Fruit fly (Drosophila melanogaster) whole organism, prepupa: Measurements from ENCODE around the gene sim.

Experiments used
- Blimp-1 ChIP-seq: fragments of 200-800 bp; sonication (Bioruptor generic); optimal IDR thresholded peaks from 3 replicates; lab custom pipeline; 2017; ENCODE audit warnings: missing biosample characterization, missing genetic modification characterization, mild to moderate bottlenecking, moderate library complexity, missing genetic modification reagents
- CG10631 ChIP-seq: fragments of 200-800 bp; sonication (Bioruptor generic); optimal IDR thresholded peaks from 2 replicates; lab custom pipeline; 2016; ENCODE audit warnings: missing biosample characterization, missing genetic modification characterization
- CG11762 ChIP-seq: fragments of 200-800 bp; sonication (Bioruptor generic); optimal IDR thresholded peaks from 3 replicates; lab custom pipeline; 2016; ENCODE audit warnings: missing biosample characterization, missing genetic modification characterization; ENCODE audit not compliant: insufficient read depth
- CG1621 ChIP-seq: fragments of 200-800 bp; sonication (Bioruptor generic); optimal IDR thresholded peaks from 3 replicates; lab custom pipeline; 2018; ENCODE audit warnings: missing biosample characterization, mild to moderate bottlenecking, missing genetic modification characterization
- CG16779 ChIP-seq: fragments of 200-800 bp; sonication (Bioruptor generic); optimal IDR thresholded peaks from 3 replicates; lab custom pipeline; 2017; ENCODE audit warnings: missing biosample characterization, mild to moderate bottlenecking, missing genetic modification characterization
- CG3032 ChIP-seq: fragments of 200-800 bp; optimal IDR thresholded peaks from 2 replicates; lab custom pipeline; 2019; ENCODE audit warnings: missing biosample characterization, mild to moderate bottlenecking, missing genetic modification characterization, moderate library complexity
- CG32006 ChIP-seq: fragments of 200-800 bp; sonication (Bioruptor generic); optimal IDR thresholded peaks from 3 replicates; lab custom pipeline; 2017; ENCODE audit warnings: missing biosample characterization, mild to moderate bottlenecking, missing genetic modification characterization
- CG3919 ChIP-seq: fragments of 200-800 bp; sonication (Bioruptor generic); optimal IDR thresholded peaks from 3 replicates; lab custom pipeline; 2016; ENCODE audit warnings: missing biosample characterization, missing genetic modification characterization
- CG6163 ChIP-seq: fragments of 200-800 bp; sonication (Bioruptor generic); IDR thresholded peaks from 3 replicates; pipeline ENCODE4 v1.3.6; 2022; ENCODE audit warnings: missing biosample characterization, missing genetic modification characterization
- CG6276 ChIP-seq: fragments of 200-800 bp; sonication (Bioruptor generic); optimal IDR thresholded peaks from 2 replicates; lab custom pipeline; 2017; ENCODE audit warnings: missing biosample characterization, mild to moderate bottlenecking, missing genetic modification characterization
- CG6854 ChIP-seq: fragments of 200-800 bp; sonication (Bioruptor generic); optimal IDR thresholded peaks from 2 replicates; lab custom pipeline; 2017; ENCODE audit warnings: missing biosample characterization, mild to moderate bottlenecking, missing genetic modification characterization
- CG7368 ChIP-seq: fragments of 200-800 bp; sonication (Bioruptor generic); optimal IDR thresholded peaks from 3 replicates; lab custom pipeline; 2016; ENCODE audit warnings: missing biosample characterization, missing genetic modification characterization
- CG8119 ChIP-seq: fragments of 200-800 bp; sonication (Bioruptor generic); IDR thresholded peaks from 3 replicates; pipeline ENCODE4 v1.3.6; 2022; ENCODE audit warnings: missing biosample characterization, missing genetic modification characterization
- Eip75B ChIP-seq: fragments of 200-800 bp; sonication (Bioruptor generic); optimal IDR thresholded peaks from 3 replicates; lab custom pipeline; 2016; ENCODE audit warnings: missing biosample characterization, missing genetic modification characterization
- Eip78C ChIP-seq: fragments of 200-800 bp; sonication (Bioruptor generic); peaks from one replicate; lab custom pipeline; 2016; ENCODE audit warnings: missing biosample characterization, missing genetic modification characterization
- Eip93F ChIP-seq: fragments of 200-800 bp; sonication (Bioruptor generic); optimal IDR thresholded peaks from 2 replicates; lab custom pipeline; 2016; ENCODE audit warnings: missing biosample characterization, mild to moderate bottlenecking, missing genetic modification characterization
- Ets21C ChIP-seq: fragments of 200-800 bp; sonication (Bioruptor generic); optimal IDR thresholded peaks from 3 replicates; lab custom pipeline; 2016; ENCODE audit warnings: missing biosample characterization, missing genetic modification characterization
- Ets96B ChIP-seq: fragments of 200-800 bp; optimal IDR thresholded peaks from 2 replicates; lab custom pipeline; 2019; ENCODE audit warnings: missing biosample characterization, mild to moderate bottlenecking, missing genetic modification characterization, moderate library complexity
- Gug ChIP-seq: fragments of 200-800 bp; sonication (Bioruptor generic); IDR thresholded peaks from 2 replicates; pipeline ENCODE4 v1.3.6; 2022; ENCODE audit warnings: missing biosample characterization, missing genetic modification characterization
- Hr38 ChIP-seq: sonication (Bioruptor generic); optimal IDR thresholded peaks from 2 replicates; lab custom pipeline; 2016; ENCODE audit warnings: missing biosample characterization, missing genetic modification characterization
- Hr39 ChIP-seq: fragments of 200-800 bp; sonication (Bioruptor generic); optimal IDR thresholded peaks from 2 replicates; lab custom pipeline; 2016; ENCODE audit warnings: missing biosample characterization, missing genetic modification characterization
- Lpt ChIP-seq: fragments of 200-800 bp; sonication (Bioruptor generic); optimal IDR thresholded peaks from 3 replicates; lab custom pipeline; 2016; ENCODE audit warnings: missing biosample characterization, missing genetic modification characterization
- OdsH ChIP-seq: fragments of 200-800 bp; sonication (Bioruptor generic); optimal IDR thresholded peaks from 3 replicates; lab custom pipeline; 2016; ENCODE audit warnings: missing biosample characterization, missing genetic modification characterization
- Sox15 ChIP-seq: fragments of 200-800 bp; sonication (Bioruptor generic); optimal IDR thresholded peaks from 3 replicates; lab custom pipeline; 2016; ENCODE audit warnings: missing biosample characterization, missing genetic modification characterization
- dsx ChIP-seq: fragments of 200-800 bp; optimal IDR thresholded peaks from 3 replicates; lab custom pipeline; 2019; ENCODE audit warnings: missing biosample characterization, mild to moderate bottlenecking, missing genetic modification characterization, moderate library complexity; ENCODE audit not compliant: poor library complexity, severe bottlenecking
- eg ChIP-seq: fragments of 200-800 bp; sonication (Bioruptor generic); IDR thresholded peaks from 3 replicates; pipeline ENCODE4 v1.3.6; 2022; ENCODE audit warnings: missing biosample characterization, missing genetic modification characterization
- fd59A ChIP-seq: fragments of 200-800 bp; sonication (Bioruptor generic); optimal IDR thresholded peaks from 2 replicates; lab custom pipeline; 2017; ENCODE audit warnings: missing biosample characterization, mild to moderate bottlenecking, missing genetic modification characterization, missing genetic modification reagents
- fkh ChIP-seq: fragments of 200-800 bp; sonication (Bioruptor generic); optimal IDR thresholded peaks from 3 replicates; lab custom pipeline; 2017; ENCODE audit warnings: missing biosample characterization, mild to moderate bottlenecking, missing genetic modification characterization, moderate library complexity
- net ChIP-seq: fragments of 200-800 bp; sonication (Bioruptor generic); optimal IDR thresholded peaks from 3 replicates; lab custom pipeline; 2016; ENCODE audit warnings: missing biosample characterization, missing genetic modification characterization
- pdm3 ChIP-seq: fragments of 200-800 bp; sonication (Bioruptor generic); optimal IDR thresholded peaks from 3 replicates; lab custom pipeline; 2016; ENCODE audit warnings: missing biosample characterization, missing genetic modification characterization
- salr ChIP-seq, 2 experiments: fragments of 200-800 bp; sonication (Bioruptor generic); optimal IDR thresholded peaks; 3 replicates each; lab custom pipeline; 2016 to 2018; ENCODE audit warnings: missing biosample characterization in 2 of 2, missing genetic modification characterization in 2 of 2, mild to moderate bottlenecking in 1 of 2
- spab ChIP-seq: fragments of 200-800 bp; sonication (Bioruptor generic); optimal IDR thresholded peaks from 2 replicates; lab custom pipeline; 2017; ENCODE audit warnings: missing biosample characterization, mild to moderate bottlenecking, missing genetic modification characterization, missing genetic modification reagents
- svp ChIP-seq: fragments of 200-800 bp; sonication (Bioruptor generic); peaks from one replicate; lab custom pipeline; 2016; ENCODE audit warnings: missing biosample characterization, missing genetic modification characterization
- vri ChIP-seq: fragments of 200-800 bp; sonication (Bioruptor generic); optimal IDR thresholded peaks from 3 replicates; lab custom pipeline; 2016; ENCODE audit warnings: missing biosample characterization, mild to moderate bottlenecking, missing genetic modification characterization

sim gene

dm6 chr3R:13091666-13092065, 34.1 kb downstream of the sim start (continued):
- TF ChIP-seq dsx (GFP tag; lab: Kevin White, UChicago) = peak; percentile 24
- no peak for TF ChIP-seq Lpt (GFP tag; lab: Kevin White, UChicago)
- no peak for TF ChIP-seq Hr39 (GFP tag; lab: Kevin White, UChicago)
- 0 out of 3 replicates have a peak, but pooled peaks have one; percentile 29 for TF ChIP-seq CG8119
- no peak for TF ChIP-seq CG11762 (GFP tag; lab: Kevin White, UChicago)
- TF ChIP-seq OdsH (GFP tag; lab: Kevin White, UChicago) = peak; percentile 8
- TF ChIP-seq Ets96B (tag; lab: Kevin White, UChicago) = peak; percentile 45
- no peak for TF ChIP-seq Sox15 (GFP tag; lab: Kevin White, UChicago)
- peak; percentile 25 for TF ChIP-seq CG32006 (GFP tag; lab: Kevin White, UChicago)
- TF ChIP-seq salr (GFP tag; optimal IDR thresholded peaks at IDR 0.05; lab: Kevin White, UChicago) = no peak
- no peak for TF ChIP-seq Blimp-1 (GFP tag; lab: Kevin White, UChicago)
- TF ChIP-seq Eip93F (GFP tag; lab: Kevin White, UChicago) = no peak
- TF ChIP-seq pdm3 (GFP tag; lab: Kevin White, UChicago) = peak; percentile 30
- TF ChIP-seq CG7368 (GFP tag; lab: Kevin White, UChicago) = no peak
- TF ChIP-seq fkh = no peak
- peak; percentile 24 for TF ChIP-seq spab (GFP tag; lab: Kevin White, UChicago)
- no peak for TF ChIP-seq CG16779 (tag; lab: Kevin White, UChicago)
- no peak for TF ChIP-seq Eip75B (GFP tag; lab: Kevin White, UChicago)
- no peak for TF ChIP-seq CG6163
- TF ChIP-seq net (GFP tag; lab: Kevin White, UChicago) = peak; percentile 7
- TF ChIP-seq Hr38 = no peak
- TF ChIP-seq CG3919 (GFP tag; lab: Kevin White, UChicago) = peak; percentile 37
- no peak for TF ChIP-seq CG6276 (GFP tag; lab: Kevin White, UChicago)
- peak; percentile 58 for TF ChIP-seq svp (GFP tag; lab: Kevin White, UChicago)
- no peak for TF ChIP-seq Gug (GFP tag; lab: Robert Waterston, UW)
- no peak for TF ChIP-seq CG6854 (GFP tag; lab: Kevin White, UChicago)
- TF ChIP-seq CG1621 (tag; lab: Kevin White, UChicago) = peak; percentile 6
- TF ChIP-seq Ets21C (GFP tag; lab: Kevin White, UChicago) = no peak
- peak; percentile 20 for TF ChIP-seq CG10631 (GFP tag; lab: Kevin White, UChicago)
- TF ChIP-seq eg (GFP tag; lab: Robert Waterston, UW) = no peak
- TF ChIP-seq CG3032 = no peak
- TF ChIP-seq, all 60 proteins: peak for 16

dm6 chr3R:13117711-13118110, 60.2 kb downstream of the sim start:
- TF ChIP-seq fd59A (GFP tag; lab: Kevin White, UChicago) (no peak), CG32006 (GFP tag; lab: Kevin White, UChicago) (peak; percentile 21), svp (GFP tag; lab: Kevin White, UChicago) (peak; percentile 65), vri (GFP tag; lab: Kevin White, UChicago) (no peak), CG3919 (GFP tag; lab: Kevin White, UChicago) (no peak), CG10631 (GFP tag; lab: Kevin White, UChicago) (peak; percentile 0), Eip78C (peak; percentile 71)
